Fruit fly (Drosophila melanogaster): ENCODE measurements around the gene IP3K1.

Gene IP3K1

dm6 chr2L:9785917-9786432 lies 3.8 kb downstream of the IP3K1 start (continued):
- TF ChIP-seq Optix (GFP tag; IDR thresholded peaks at IDR 0.05) (no peak), CG32767 (GFP tag; IDR thresholded peaks at IDR 0.05) (no peak), CG2116 (GFP tag; optimal IDR thresholded peaks at IDR 0.05) (no peak), Awh (GFP tag; IDR thresholded peaks at IDR 0.05) (0 out of 2 replicates have a peak, but pooled peaks have one; percentile 20), zf30C (GFP tag; optimal IDR thresholded peaks at IDR 0.05) (no peak), slou (GFP tag; optimal IDR thresholded peaks at IDR 0.05) (no peak), twi (tag; optimal IDR thresholded peaks at IDR 0.05) (no peak), pb (GFP tag; optimal IDR thresholded peaks at IDR 0.05) (no peak), Deaf1 (tag; optimal IDR thresholded peaks at IDR 0.05) (no peak), CG8290 (GFP tag; optimal IDR thresholded peaks at IDR 0.05) (no peak), CG8290 (tag; optimal IDR thresholded peaks at IDR 0.05) (peak in 1 of 2 experiments; percentile 8), fd64A (GFP tag; optimal IDR thresholded peaks at IDR 0.05) (no peak), CG17186 (GFP tag; optimal IDR thresholded peaks at IDR 0.05) (no peak), chn (GFP tag; optimal IDR thresholded peaks at IDR 0.05) (no peak), Nf-YB (GFP tag; optimal IDR thresholded peaks at IDR 0.05) (peak; percentile 2), CG13775 (GFP tag; optimal IDR thresholded peaks at IDR 0.05) (no peak), Side (GFP tag; optimal IDR thresholded peaks at IDR 0.05) (no peak), vfl (GFP tag; optimal IDR thresholded peaks at IDR 0.05) (no peak), exex (tag; optimal IDR thresholded peaks at IDR 0.05) (peak; percentile 94), grau (tag; optimal IDR thresholded peaks at IDR 0.05) (peak; percentile 1), GATAe (GFP tag; conservative IDR thresholded peaks at IDR 0.05) (peak; percentile 53; the same call in 1 of the 2 replicates), Six4 (GFP tag; optimal IDR thresholded peaks at IDR 0.05) (no peak), Med (GFP tag) (peak; percentile 53), Meics (GFP tag; optimal IDR thresholded peaks at IDR 0.05) (peak; percentile 10), Pdp1 (GFP tag; optimal IDR thresholded peaks at IDR 0.05) (peak in 1 of 2 experiments; percentile 58), CG12219 (GFP tag; optimal IDR thresholded peaks at IDR 0.05) (no peak), Nf-YA (GFP tag; IDR thresholded peaks at IDR 0.05) (no peak), CG11696 (GFP tag; IDR thresholded peaks at IDR 0.05) (no peak), stwl (tag; optimal IDR thresholded peaks at IDR 0.05) (no peak), sisA (GFP tag; IDR thresholded peaks at IDR 0.05) (no peak), CG17829 (tag; optimal IDR thresholded peaks at IDR 0.05) (no peak), CG2202 (tag; optimal IDR thresholded peaks at IDR 0.05) (no peak), CG9932 (GFP tag; IDR thresholded peaks at IDR 0.05) (no peak), CG43689 (GFP tag; IDR thresholded peaks at IDR 0.05) (no peak), CG6791 (GFP tag; IDR thresholded peaks at IDR 0.05; ENCODE audit: partially characterized antibody) (no peak), CG12391 (tag; optimal IDR thresholded peaks at IDR 0.05) (no peak), Sin3A (optimal IDR thresholded peaks at IDR 0.05) (no peak), sug (tag; optimal IDR thresholded peaks at IDR 0.05) (peak; percentile 81), Hr3 (GFP tag; optimal IDR thresholded peaks at IDR 0.05) (no peak), HLH54F (GFP tag; optimal IDR thresholded peaks at IDR 0.05) (no peak), CG4328 (GFP tag; optimal IDR thresholded peaks at IDR 0.05) (no peak), Jarid2 (GFP tag; optimal IDR thresholded peaks at IDR 0.05) (no peak), Ets65A (GFP tag) (no peak), CG3847 (GFP tag; IDR thresholded peaks at IDR 0.05) (no peak), jing (GFP tag; optimal IDR thresholded peaks at IDR 0.05) (no peak), CG11456 (GFP tag; IDR thresholded peaks at IDR 0.05) (no peak), CG3726 (GFP tag; IDR thresholded peaks at IDR 0.05) (no peak), CTCF (GFP tag; optimal IDR thresholded peaks at IDR 0.05) (no peak), br (optimal IDR thresholded peaks at IDR 0.05) (no peak), B-H2 (GFP tag; optimal IDR thresholded peaks at IDR 0.05) (peak; percentile 17), Fer1 (GFP tag; optimal IDR thresholded peaks at IDR 0.05) (peak; percentile 36), mld (GFP tag; IDR thresholded peaks at IDR 0.05; ENCODE audit: partially characterized antibody) (no peak), HmgZ (tag; optimal IDR thresholded peaks at IDR 0.05) (peak; percentile 41), CG1529 (GFP tag; optimal IDR thresholded peaks at IDR 0.05) (no peak)
